Worm (Caenorhabditis elegans) whole organism, midembryonic: ENCODE results near the gene flwr-1.

Experiments
- klf-2 ChIP-seq: fragments of 200-800 bp; sonication (Bioruptor generic); conservative IDR thresholded peaks from 2 replicates; pipeline ENCODE4 v1.3.6; 2022; ENCODE audit warnings: missing genetic modification reagents, missing genetic modification characterization, missing compliant biosample characterization
- med-1 ChIP-seq: sonication (generic microtip); optimal IDR thresholded peaks from 2 replicates; lab custom pipeline; 2017; ENCODE audit warnings: missing genetic modification characterization, mild to moderate bottlenecking, missing compliant biosample characterization, antibody characterized with exemption, missing genetic modification reagents; ENCODE audit not compliant: insufficient read depth
- ztf-23 ChIP-seq: fragments of 200-800 bp; sonication (Bioruptor generic); IDR thresholded peaks from 2 replicates; pipeline ENCODE4 v1.3.6; 2022; ENCODE audit warnings: missing genetic modification reagents, missing genetic modification characterization, missing compliant biosample characterization

DNA sequence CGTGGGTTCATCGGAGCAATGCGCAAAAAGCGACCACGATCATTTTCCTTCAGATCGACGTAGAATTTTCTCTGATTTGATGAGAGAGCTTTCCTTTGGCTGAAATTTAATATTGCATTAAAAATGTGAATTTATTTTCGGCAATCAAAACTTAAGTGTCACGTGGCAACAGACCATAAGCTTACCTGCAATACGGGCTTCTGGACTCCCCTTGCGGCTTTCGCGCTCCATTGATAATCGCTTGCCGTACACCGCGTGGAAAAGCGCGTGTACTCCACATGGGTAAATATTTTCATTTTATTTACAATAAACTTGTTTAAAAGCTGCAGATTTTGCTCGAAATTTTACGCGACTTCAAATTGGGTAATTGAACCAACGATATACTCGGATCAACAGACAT, 12.5 kb upstream of the flwr-1 start, which contains the start of gene plp-2:
- TF ChIP-seq klf-2 (GFP tag; lab: Robert Waterston, UW) (no peak), med-1 (GFP tag; lab: Kevin White, UChicago) (no peak), ztf-23 (GFP tag; lab: Robert Waterston, UW) (no peak)
